Fruit fly (Drosophila melanogaster) whole organism, embryonic: ENCODE measurements around the gene CG3795.

Experiments
- ATbp ChIP-seq: fragments of 200-800 bp; sonication (Bioruptor generic); optimal IDR thresholded peaks from 2 replicates; lab custom pipeline; 2017; ENCODE audit warnings: missing biosample characterization, mild to moderate bottlenecking, missing genetic modification characterization, missing genetic modification reagents
- CG12104 ChIP-seq: fragments of 200-800 bp; sonication (Bioruptor generic); optimal IDR thresholded peaks from 3 replicates; lab custom pipeline; 2016; ENCODE audit warnings: missing biosample characterization, missing genetic modification characterization
- CG12236 ChIP-seq: fragments of 200-800 bp; sonication (Bioruptor generic); optimal IDR thresholded peaks from 2 replicates; lab custom pipeline; 2016; ENCODE audit warnings: missing biosample characterization, missing genetic modification characterization
- CG14050 ChIP-seq: fragments of 200-800 bp; sonication (Bioruptor generic); IDR thresholded peaks from 3 replicates; pipeline ENCODE4 v1.3.6; 2022; ENCODE audit warnings: missing biosample characterization, missing genetic modification characterization
- CG15011 ChIP-seq: fragments of 200-800 bp; sonication (Bioruptor generic); optimal IDR thresholded peaks from 3 replicates; lab custom pipeline; 2018; ENCODE audit warnings: missing biosample characterization, mild to moderate bottlenecking, missing genetic modification characterization
- CG15514 ChIP-seq: fragments of 200-800 bp; sonication (Bioruptor generic); optimal IDR thresholded peaks from 3 replicates; lab custom pipeline; 2017; ENCODE audit warnings: missing biosample characterization, missing genetic modification characterization, mild to moderate bottlenecking, moderate library complexity, missing genetic modification reagents
- CG18011 ChIP-seq: fragments of 200-800 bp; sonication (Bioruptor generic); optimal IDR thresholded peaks from 2 replicates; lab custom pipeline; 2017; ENCODE audit warnings: missing biosample characterization, missing genetic modification characterization, mild to moderate bottlenecking, moderate library complexity, missing genotype
- CG2116 ChIP-seq: fragments of 200-800 bp; sonication (Bioruptor generic); optimal IDR thresholded peaks from 3 replicates; lab custom pipeline; 2018; ENCODE audit warnings: missing biosample characterization, mild to moderate bottlenecking, missing genetic modification characterization
- CG2199 ChIP-seq: fragments of 200-800 bp; sonication (Bioruptor generic); IDR thresholded peaks from 3 replicates; pipeline ENCODE4 v1.3.6; 2022; ENCODE audit warnings: missing biosample characterization, missing genetic modification characterization
- CG2712 ChIP-seq: fragments of 200-800 bp; optimal IDR thresholded peaks from 3 replicates; lab custom pipeline; 2019; ENCODE audit warnings: missing biosample characterization, mild to moderate bottlenecking, missing genetic modification characterization, moderate library complexity
- CG34224 ChIP-seq: fragments of 200-800 bp; sonication (Bioruptor generic); IDR thresholded peaks from 3 replicates; pipeline ENCODE4 v1.3.6; 2022; ENCODE audit warnings: missing biosample characterization, missing genetic modification characterization; ENCODE audit not compliant: partially characterized antibody
- CG3847 ChIP-seq: fragments of 200-800 bp; sonication (Bioruptor generic); IDR thresholded peaks from 2 replicates; pipeline ENCODE4 v1.3.6; 2022; ENCODE audit warnings: missing biosample characterization, missing genetic modification characterization
- CG4360 ChIP-seq: fragments of 200-800 bp; sonication (Bioruptor generic); IDR thresholded peaks from 2 replicates; pipeline ENCODE4 v1.3.6; 2022; ENCODE audit warnings: missing biosample characterization, missing genetic modification characterization
- CG4730 ChIP-seq: fragments of 200-800 bp; sonication (Bioruptor generic); IDR thresholded peaks from 2 replicates; pipeline ENCODE4 v1.3.6; 2022; ENCODE audit warnings: missing biosample characterization, missing genetic modification characterization
- CG4854 ChIP-seq: fragments of 200-800 bp; sonication (Bioruptor generic); optimal IDR thresholded peaks from 2 replicates; lab custom pipeline; 2016; ENCODE audit warnings: missing biosample characterization, missing genetic modification characterization, inconsistent platforms
- CG7357 ChIP-seq: fragments of 200-800 bp; sonication (Bioruptor generic); IDR thresholded peaks from 3 replicates; pipeline ENCODE4 v1.3.6; 2022; ENCODE audit warnings: missing biosample characterization, missing genetic modification characterization
- CG8388 ChIP-seq: fragments of 200-800 bp; sonication (Bioruptor generic); optimal IDR thresholded peaks from 2 replicates; lab custom pipeline; 2019; ENCODE audit warnings: missing biosample characterization, mild to moderate bottlenecking, missing genetic modification characterization, moderate library complexity
- CkIIα-i1 ChIP-seq: fragments of 200-800 bp; sonication (Bioruptor generic); IDR thresholded peaks from 2 replicates; pipeline ENCODE4 v1.3.6; 2022; ENCODE audit warnings: missing biosample characterization, missing genetic modification characterization
- Fer2 ChIP-seq: fragments of 200-800 bp; sonication (Bioruptor generic); optimal IDR thresholded peaks from 2 replicates; lab custom pipeline; 2018; ENCODE audit warnings: missing biosample characterization, mild to moderate bottlenecking, missing genetic modification characterization, moderate library complexity
- H15 ChIP-seq: fragments of 200-800 bp; sonication (Bioruptor generic); IDR thresholded peaks from 3 replicates; pipeline ENCODE4 v1.3.6; 2022; ENCODE audit warnings: missing biosample characterization, missing genetic modification characterization
- H2.0 ChIP-seq: fragments of 200-800 bp; sonication (Bioruptor generic); IDR thresholded peaks from 2 replicates; pipeline ENCODE4 v1.3.6; 2022; ENCODE audit warnings: missing biosample characterization, missing genetic modification characterization
- Hand ChIP-seq: fragments of 200-800 bp; sonication (Bioruptor generic); optimal IDR thresholded peaks from 2 replicates; lab custom pipeline; 2017; ENCODE audit warnings: mild to moderate bottlenecking, missing biosample characterization, missing genetic modification reagents, missing genetic modification characterization
- Hmx ChIP-seq: fragments of 200-800 bp; sonication (Bioruptor generic); optimal IDR thresholded peaks from 2 replicates; lab custom pipeline; 2016; ENCODE audit warnings: missing biosample characterization, missing genetic modification characterization
- Neu2 ChIP-seq: fragments of 200-800 bp; sonication (Bioruptor generic); optimal IDR thresholded peaks from 3 replicates; lab custom pipeline; 2016; ENCODE audit warnings: missing biosample characterization, missing genetic modification characterization, borderline replicate concordance
- Rfx ChIP-seq: fragments of 200-800 bp; sonication (Bioruptor generic); IDR thresholded peaks from 2 replicates; pipeline ENCODE4 v1.3.6; 2022; ENCODE audit warnings: missing biosample characterization, missing genetic modification characterization
- Stat92E ChIP-seq, 3 experiments: fragments of >200 bp in 2 of 3; fragments of 200-800 bp in 1 of 3; sonication (Bioruptor generic) in 1 of 3; optimal IDR thresholded peaks; 2 replicates each; lab custom pipeline; 2017 to 2019; ENCODE audit warnings: missing biosample characterization in 3 of 3, missing genetic modification characterization in 3 of 3, mild to moderate bottlenecking in 1 of 3, moderate library complexity in 1 of 3
- Xrp1 ChIP-seq: fragments of 200-800 bp; sonication (Bioruptor generic); IDR thresholded peaks from 2 replicates; pipeline ENCODE4 v1.3.6; 2022; ENCODE audit warnings: missing biosample characterization, missing genetic modification characterization
- aop ChIP-seq: fragments of 200-800 bp; sonication (Bioruptor generic); IDR thresholded peaks from 2 replicates; pipeline ENCODE4 v1.3.6; 2022; ENCODE audit warnings: missing biosample characterization, missing genetic modification characterization
- cas ChIP-seq: fragments of 200-800 bp; sonication (Bioruptor generic); IDR thresholded peaks from 2 replicates; pipeline ENCODE4 v1.3.6; 2022; ENCODE audit warnings: missing biosample characterization, missing genetic modification characterization
- da ChIP-seq: fragments of 200-800 bp; sonication (Bioruptor generic); optimal IDR thresholded peaks from 2 replicates; lab custom pipeline; 2016; ENCODE audit warnings: missing biosample characterization, missing genetic modification characterization
- danr ChIP-seq: fragments of 200-800 bp; sonication (Bioruptor generic); IDR thresholded peaks from 2 replicates; pipeline ENCODE4 v1.3.6; 2022; ENCODE audit warnings: missing biosample characterization, missing genetic modification characterization
- ewg ChIP-seq: fragments of 200-800 bp; sonication (Bioruptor generic); optimal IDR thresholded peaks from 3 replicates; lab custom pipeline; 2017; ENCODE audit warnings: mild to moderate bottlenecking, missing biosample characterization, missing genetic modification reagents, missing genetic modification characterization
- exex ChIP-seq: fragments of 200-800 bp; sonication (Bioruptor generic); optimal IDR thresholded peaks from 4 replicates; lab custom pipeline; 2018; ENCODE audit warnings: missing biosample characterization, mild to moderate bottlenecking, missing genetic modification characterization, moderate library complexity
- ftz-f1 ChIP-seq: fragments of 200-800 bp; sonication (Bioruptor generic); optimal IDR thresholded peaks from 2 replicates; lab custom pipeline; 2016; ENCODE audit warnings: missing biosample characterization, missing genetic modification characterization
- gsb-n ChIP-seq: fragments of 200-800 bp; sonication (Bioruptor generic); optimal IDR thresholded peaks from 3 replicates; lab custom pipeline; 2018; ENCODE audit warnings: missing biosample characterization, mild to moderate bottlenecking, missing genetic modification characterization
- insv ChIP-seq, 2 experiments: fragments of 200-800 bp; sonication (Bioruptor generic); optimal IDR thresholded peaks; 3 replicates each; lab custom pipeline; 2016 to 2018; ENCODE audit warnings: missing biosample characterization in 2 of 2, missing genetic modification characterization in 2 of 2
- knrl ChIP-seq: fragments of 200-800 bp; sonication (Bioruptor generic); IDR thresholded peaks from 3 replicates; pipeline ENCODE4 v1.3.6; 2022; ENCODE audit warnings: missing biosample characterization, missing genetic modification characterization; ENCODE audit not compliant: partially characterized antibody
- lilli ChIP-seq: fragments of 200-800 bp; sonication (Bioruptor generic); optimal IDR thresholded peaks from 3 replicates; lab custom pipeline; 2016; ENCODE audit warnings: missing biosample characterization, missing genetic modification characterization
- lov ChIP-seq, 2 experiments: fragments of 200-800 bp in 1 of 2; fragments of >200 bp in 1 of 2; sonication (Bioruptor generic) in 1 of 2; IDR thresholded peaks in 1 of 2; optimal IDR thresholded peaks in 1 of 2; 2 replicates in 1 of 2; 3 replicates in 1 of 2; pipeline versions ENCODE4 v1.3.6 to Lab custom; 2017 to 2022; ENCODE audit warnings: missing biosample characterization in 1 of 2, missing genetic modification characterization in 1 of 2
- mld ChIP-seq: fragments of 200-800 bp; sonication (Bioruptor generic); IDR thresholded peaks from 3 replicates; pipeline ENCODE4 v1.3.6; 2022; ENCODE audit warnings: missing biosample characterization, missing genetic modification characterization; ENCODE audit not compliant: partially characterized antibody
- repo ChIP-seq: fragments of 200-800 bp; sonication (Bioruptor generic); optimal IDR thresholded peaks from 2 replicates; lab custom pipeline; 2016; ENCODE audit warnings: missing biosample characterization, missing genetic modification characterization
- schlank ChIP-seq: fragments of 200-800 bp; sonication (Bioruptor generic); optimal IDR thresholded peaks from 2 replicates; lab custom pipeline; 2018; ENCODE audit warnings: missing biosample characterization, mild to moderate bottlenecking, missing genetic modification characterization
- sd ChIP-seq: fragments of 200-800 bp; sonication (Bioruptor generic); optimal IDR thresholded peaks from 3 replicates; lab custom pipeline; 2018; ENCODE audit warnings: missing biosample characterization, mild to moderate bottlenecking, missing genetic modification characterization, moderate library complexity
- sens ChIP-seq: fragments of 200-800 bp; sonication (Bioruptor generic); peaks from one replicate; lab custom pipeline; 2016; ENCODE audit warnings: missing biosample characterization, missing genetic modification characterization
- sob ChIP-seq: fragments of 200-800 bp; sonication (Bioruptor generic); IDR thresholded peaks from 2 replicates; pipeline ENCODE4 v1.3.6; 2022; ENCODE audit warnings: missing biosample characterization, missing genetic modification characterization
- stwl ChIP-seq: fragments of 200-800 bp; sonication (Bioruptor generic); optimal IDR thresholded peaks from 3 replicates; lab custom pipeline; 2018; ENCODE audit warnings: missing biosample characterization, mild to moderate bottlenecking, missing genetic modification characterization, moderate library complexity
- tll ChIP-seq, 2 experiments: fragments of 200-800 bp in 1 of 2; fragments of >200 bp in 1 of 2; sonication (Bioruptor generic) in 1 of 2; optimal IDR thresholded peaks; 2 replicates each; lab custom pipeline; 2017 to 2019; ENCODE audit warnings: missing biosample characterization in 2 of 2, missing genetic modification characterization in 2 of 2, mild to moderate bottlenecking in 1 of 2, moderate library complexity in 1 of 2
- trem ChIP-seq: fragments of 200-800 bp; optimal IDR thresholded peaks from 3 replicates; lab custom pipeline; 2019; ENCODE audit warnings: missing biosample characterization, mild to moderate bottlenecking, missing genetic modification characterization, moderate library complexity
- unc-4 ChIP-seq: fragments of 200-800 bp; sonication (Bioruptor generic); IDR thresholded peaks from 2 replicates; pipeline ENCODE4 v1.3.6; 2022; ENCODE audit warnings: missing biosample characterization, missing genetic modification characterization; ENCODE audit not compliant: partially characterized antibody
- vnd ChIP-seq: fragments of 200-800 bp; sonication (Bioruptor generic); IDR thresholded peaks from 3 replicates; pipeline ENCODE4 v1.3.6; 2022; ENCODE audit warnings: missing biosample characterization, missing genetic modification characterization; ENCODE audit not compliant: partially characterized antibody

The CG3795 gene

DNA sequence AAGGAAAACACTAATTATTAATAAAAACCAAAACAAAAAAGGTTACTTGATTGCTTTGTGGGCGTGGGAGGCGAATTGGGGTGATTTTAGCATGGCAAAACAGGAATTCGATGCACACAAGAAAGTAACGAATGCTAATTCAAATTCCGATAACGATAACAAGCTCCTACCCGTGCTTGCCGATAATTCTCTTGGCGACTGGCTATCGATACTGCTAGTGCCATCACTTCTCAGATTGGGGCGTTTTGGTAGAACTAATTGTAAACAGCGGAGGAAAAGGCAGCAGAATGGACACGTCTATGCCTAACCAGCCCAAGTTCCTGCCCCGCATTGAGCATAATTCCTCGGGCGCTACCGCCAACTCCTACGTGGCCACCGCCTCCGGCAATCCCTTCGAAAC is 45.1 kb downstream of the CG3795 start, which contains the start of gene dor:
Gene dor (plus strand): TSS at position 217 of the 400 bp plus-strand sequence.
- TF ChIP-seq aop = no peak
- TF ChIP-seq exex = no peak
- no peak for TF ChIP-seq CG4360
- no peak for TF ChIP-seq CG7357
- no peak for TF ChIP-seq CG8388
- TF ChIP-seq tll (GFP tag; optimal IDR thresholded peaks at IDR 0.05; lab: Kevin White, UChicago) = no peak
- TF ChIP-seq stwl = peak; percentile 47
- no peak for TF ChIP-seq Xrp1 (GFP tag; lab: Robert Waterston, UW)
- no peak for TF ChIP-seq lilli
- TF ChIP-seq Hmx = no peak
- TF ChIP-seq Rfx (GFP tag; lab: Robert Waterston, UW) = 0 out of 2 replicates have a peak, but pooled peaks have one; percentile 18
- TF ChIP-seq H2.0 (GFP tag; lab: Robert Waterston, UW) = no peak
- no peak for TF ChIP-seq CG2199 (GFP tag; lab: Robert Waterston, UW)
- no peak for TF ChIP-seq Hand (GFP tag; lab: Kevin White, UChicago)
- TF ChIP-seq trem (tag; lab: Kevin White, UChicago) = peak; percentile 22
- TF ChIP-seq CG15011 = no peak
- TF ChIP-seq CG15514 (GFP tag; lab: Kevin White, UChicago) = peak; percentile 36
- TF ChIP-seq mld (GFP tag; lab: Robert Waterston, UW) = peak; percentile 77; the same call in 2 of the 3 replicates
- no peak for TF ChIP-seq Fer2
- no peak for TF ChIP-seq ewg (GFP tag; lab: Kevin White, UChicago)
- TF ChIP-seq unc-4 = peak; percentile 80
- TF ChIP-seq danr (GFP tag; lab: Robert Waterston, UW) = no peak
- TF ChIP-seq CG2116 (GFP tag; lab: Kevin White, UChicago) = peak; percentile 92
- no peak for TF ChIP-seq Stat92E (GFP tag; optimal IDR thresholded peaks at IDR 0.05; lab: Kevin White, UChicago)
- TF ChIP-seq lov (optimal IDR thresholded peaks at IDR 0.05; lab: Kevin White, UChicago) = no peak
- TF ChIP-seq lov (GFP tag; IDR thresholded peaks at IDR 0.05; lab: Robert Waterston, UW) = no peak
- peak; percentile 83 for TF ChIP-seq CG34224 (GFP tag; lab: Robert Waterston, UW)
- TF ChIP-seq CG4854 (GFP tag; lab: Kevin White, UChicago) = no peak
- TF ChIP-seq schlank = no peak
- TF ChIP-seq Neu2 (GFP tag; lab: Kevin White, UChicago) = peak; percentile 69
- TF ChIP-seq CkIIα-i1 (GFP tag; lab: Robert Waterston, UW) = no peak
- TF ChIP-seq CG2712 = peak; percentile 1
- no peak for TF ChIP-seq CG18011
- peak; percentile 1 for TF ChIP-seq sens (GFP tag; lab: Kevin White, UChicago)
- no peak for TF ChIP-seq CG12236
- TF ChIP-seq ftz-f1 = no peak
- TF ChIP-seq CG12104 = no peak
- TF ChIP-seq gsb-n (tag; lab: Kevin White, UChicago) = peak; percentile 36
- TF ChIP-seq CG4730 (GFP tag; lab: Robert Waterston, UW) = no peak
- TF ChIP-seq cas = no peak
- TF ChIP-seq insv (GFP tag; optimal IDR thresholded peaks at IDR 0.05; lab: Kevin White, UChicago) = no peak
- TF ChIP-seq sd (tag; lab: Kevin White, UChicago) = no peak
- no peak for TF ChIP-seq da (GFP tag; lab: Kevin White, UChicago)
- TF ChIP-seq CG14050 (GFP tag; lab: Robert Waterston, UW) = no peak
- TF ChIP-seq ATbp (GFP tag; lab: Kevin White, UChicago) = no peak
- no peak for TF ChIP-seq sob (GFP tag; lab: Robert Waterston, UW)
- TF ChIP-seq vnd (GFP tag; lab: Robert Waterston, UW) = peak; percentile 82
- TF ChIP-seq repo = no peak
- no peak for TF ChIP-seq CG3847 (GFP tag; lab: Robert Waterston, UW)
- TF ChIP-seq H15 (GFP tag; lab: Robert Waterston, UW) = no peak
- TF ChIP-seq knrl = peak; percentile 69
